Worm (Caenorhabditis elegans) whole organism, early embryonic: ENCODE results near the gene T10H9.1.

ENCODE experiments used
- F13C5.2 ChIP-seq: sonication (generic microtip); optimal IDR thresholded peaks from 2 replicates; lab custom pipeline; 2017; ENCODE audit warnings: mild to moderate bottlenecking, missing genetic modification characterization, inconsistent platforms, missing compliant biosample characterization
- ama-1 ChIP-seq: fragments of 150-350 bp; optimal IDR thresholded peaks from 2 replicates; lab custom pipeline; 2014
- hmg-4 ChIP-seq: fragments of 200-800 bp; sonication (Bioruptor generic); optimal IDR thresholded peaks from 2 replicates; lab custom pipeline; 2018; ENCODE audit warnings: mild to moderate bottlenecking, missing genetic modification characterization, missing compliant biosample characterization
- hnd-1 ChIP-seq: sonication (generic microtip); optimal IDR thresholded peaks from 2 replicates; lab custom pipeline; 2016; ENCODE audit warnings: missing genetic modification characterization, missing compliant biosample characterization
- pes-1 ChIP-seq: fragments of 200-800 bp; sonication (Bioruptor generic); IDR thresholded peaks from 2 replicates; pipeline ENCODE4 v1.3.6; 2022; ENCODE audit warnings: missing genetic modification reagents, missing genetic modification characterization, missing compliant biosample characterization
- sea-1 ChIP-seq: fragments of 200-800 bp; sonication (Bioruptor generic); conservative IDR thresholded peaks from 2 replicates; pipeline ENCODE4 v1.3.6; 2022; ENCODE audit warnings: missing genetic modification characterization, missing compliant biosample characterization

- TF ChIP-seq F13C5.2 (tag; lab: Kevin White, UChicago), result no peak
- no peak for TF ChIP-seq ama-1 (lab: Kevin White, UChicago)
- no peak for TF ChIP-seq sea-1
- TF ChIP-seq hnd-1 (tag; lab: Kevin White, UChicago), result no peak
- no peak for TF ChIP-seq pes-1
- TF ChIP-seq hmg-4, result no peak
Observed at ce11 chrV:6666557-6666956, 17.1 kb downstream of the T10H9.1 start.
